Fruit fly (Drosophila melanogaster) S2 (cell line): Measurements from ENCODE around the gene trh.

Source experiments
- CG8478 ChIP-seq: fragments of >200 bp; optimal IDR thresholded peaks from 2 replicates; lab custom pipeline; 2018
- CTCF ChIP-seq, 2 experiments: fragments of >200 bp; optimal IDR thresholded peaks; 2 replicates each; lab custom pipeline; 2018

DNA sequence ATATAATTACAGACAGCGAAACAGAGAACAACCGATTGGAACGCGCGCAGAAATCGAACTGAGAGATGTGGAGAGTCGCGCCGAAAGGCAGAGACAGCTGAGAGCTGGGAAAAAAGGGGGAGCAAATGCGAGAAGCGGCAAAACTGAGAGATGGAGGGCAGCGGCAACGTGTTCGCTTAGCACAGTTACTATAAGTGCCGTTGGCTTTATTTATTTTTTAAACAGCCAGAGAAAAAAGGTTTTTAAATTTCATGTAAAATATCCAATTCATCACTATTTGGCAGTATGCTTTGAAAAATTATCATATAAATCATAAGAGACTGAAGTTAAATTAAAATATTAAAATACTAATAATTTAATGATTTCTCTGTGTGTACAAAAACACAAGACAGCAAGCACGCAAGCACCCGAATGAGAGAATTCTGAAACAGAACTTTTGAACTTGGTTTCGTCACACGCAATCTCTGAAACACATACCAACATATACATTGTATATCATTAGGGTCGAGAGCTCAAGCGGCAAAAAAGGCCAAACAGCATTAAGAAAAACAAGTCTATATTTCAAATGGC lies 48.7 kb upstream of the trh start:
- TF ChIP-seq CTCF (optimal IDR thresholded peaks at IDR 0.05; lab: Kevin White, UChicago) (no peak), CG8478 (lab: Kevin White, UChicago) (no peak)
